Fruit fly (Drosophila melanogaster) whole organism, wandering third instar larva: ENCODE measurements around the gene aqz.

Source experiments
- Abd-B ChIP-seq: fragments of >200 bp; optimal IDR thresholded peaks from 2 replicates; lab custom pipeline; 2017; ENCODE audit warnings: missing biosample characterization, missing genetic modification characterization
- CG32264 ChIP-seq: fragments of 200-800 bp; sonication (Bioruptor generic); optimal IDR thresholded peaks from 2 replicates; lab custom pipeline; 2016; ENCODE audit warnings: missing biosample characterization, missing genetic modification characterization
- CG9705 ChIP-seq: fragments of 200-800 bp; sonication (Bioruptor generic); optimal IDR thresholded peaks from 2 replicates; lab custom pipeline; 2018; ENCODE audit warnings: missing biosample characterization, mild to moderate bottlenecking, missing genetic modification characterization
- CrebA ChIP-seq: fragments of 200-800 bp; sonication (Bioruptor generic); optimal IDR thresholded peaks from 2 replicates; lab custom pipeline; 2016; ENCODE audit warnings: missing biosample characterization, mild to moderate bottlenecking, missing genetic modification characterization, borderline replicate concordance
- Dfd ChIP-seq: fragments of >200 bp; optimal IDR thresholded peaks from 2 replicates; lab custom pipeline; 2017; ENCODE audit warnings: missing biosample characterization, missing genetic modification characterization
- Dif ChIP-seq: fragments of 200-275, 200-300 bp; sonication (Bioruptor generic); optimal IDR thresholded peaks from 2 replicates; lab custom pipeline; 2018; ENCODE audit warnings: missing biosample characterization, missing genetic modification characterization; ENCODE audit not compliant: partially characterized antibody
- GATAd ChIP-seq: sonication (Bioruptor generic); optimal IDR thresholded peaks from 2 replicates; lab custom pipeline; 2016; ENCODE audit warnings: missing biosample characterization, missing genetic modification characterization
- HLH106 ChIP-seq: fragments of 200-800 bp; optimal IDR thresholded peaks from 3 replicates; lab custom pipeline; 2019; ENCODE audit warnings: missing biosample characterization, mild to moderate bottlenecking, missing genetic modification characterization, moderate library complexity
- Hnf4 ChIP-seq: fragments of 200-800 bp; sonication (Bioruptor generic); optimal IDR thresholded peaks from 2 replicates; lab custom pipeline; 2016; ENCODE audit warnings: missing biosample characterization, mild to moderate bottlenecking, missing genetic modification characterization
- Hr78 ChIP-seq: fragments of >200 bp; optimal IDR thresholded peaks from 2 replicates; lab custom pipeline; 2017; ENCODE audit warnings: missing biosample characterization, missing genetic modification characterization
- Hr83 ChIP-seq: fragments of 200-300 bp; sonication (Bioruptor generic); optimal IDR thresholded peaks from 2 replicates; lab custom pipeline; 2016; ENCODE audit warnings: missing biosample characterization, mild to moderate bottlenecking, missing genetic modification characterization, moderate library complexity; ENCODE audit not compliant: poor library complexity, severe bottlenecking
- Myc ChIP-seq: fragments of >200 bp; optimal IDR thresholded peaks from 2 replicates; lab custom pipeline; 2017
- N ChIP-seq: fragments of >200 bp; optimal IDR thresholded peaks from 2 replicates; lab custom pipeline; 2018; ENCODE audit warnings: missing biosample characterization, missing external identifiers, missing genetic modification characterization
- OdsH ChIP-seq: fragments of 200-800 bp; sonication (Bioruptor generic); optimal IDR thresholded peaks from 2 replicates; lab custom pipeline; 2016; ENCODE audit warnings: missing biosample characterization, mild to moderate bottlenecking, missing genetic modification characterization
- Rel ChIP-seq, 2 experiments: fragments of 200-800 bp; sonication (Bioruptor generic) in 1 of 2; optimal IDR thresholded peaks; 2 replicates in 1 of 2; 3 replicates in 1 of 2; lab custom pipeline; 2016 to 2019; ENCODE audit warnings: mild to moderate bottlenecking in 2 of 2, missing biosample characterization in 2 of 2, missing genetic modification characterization in 2 of 2, moderate library complexity in 1 of 2
- Sp1 ChIP-seq: fragments of 200-800 bp; sonication (Bioruptor generic); optimal IDR thresholded peaks from 3 replicates; lab custom pipeline; 2019; ENCODE audit warnings: missing biosample characterization, mild to moderate bottlenecking, missing genetic modification characterization, moderate library complexity
- Vsx2 ChIP-seq: fragments of 200-300, 225-300 bp; sonication (Bioruptor generic); optimal IDR thresholded peaks from 2 replicates; lab custom pipeline; 2018; ENCODE audit warnings: missing biosample characterization, missing genetic modification characterization; ENCODE audit not compliant: partially characterized antibody
- br ChIP-seq: fragments of 200-800 bp; sonication (Bioruptor generic); optimal IDR thresholded peaks from 2 replicates; lab custom pipeline; 2016; ENCODE audit warnings: missing biosample characterization, missing genetic modification characterization
- brk ChIP-seq: fragments of 200-800 bp; sonication (Bioruptor generic); optimal IDR thresholded peaks from 2 replicates; lab custom pipeline; 2016; ENCODE audit warnings: missing biosample characterization, mild to moderate bottlenecking, missing genetic modification characterization
- dl ChIP-seq, 2 experiments: fragments of 175-275, 200-275 bp in 1 of 2; fragments of 200-275 bp in 1 of 2; sonication (Bioruptor generic); optimal IDR thresholded peaks; lab custom pipeline; 2018; ENCODE audit warnings: mild to moderate bottlenecking in 2 of 2, missing biosample characterization in 2 of 2, missing genetic modification characterization in 2 of 2, moderate library complexity in 2 of 2; ENCODE audit not compliant: partially characterized antibody in 2 of 2, insufficient read depth in 1 of 2
- dmrt93B ChIP-seq: fragments of 200-800 bp; sonication (Bioruptor generic); optimal IDR thresholded peaks from 2 replicates; lab custom pipeline; 2018; ENCODE audit warnings: missing biosample characterization, mild to moderate bottlenecking, missing genetic modification characterization
- dsf ChIP-seq: sonication (Bioruptor generic); optimal IDR thresholded peaks from 2 replicates; lab custom pipeline; 2016; ENCODE audit warnings: missing biosample characterization, missing genetic modification characterization, borderline replicate concordance
- ey ChIP-seq: fragments of 200-800 bp; sonication (Bioruptor generic); optimal IDR thresholded peaks from 2 replicates; lab custom pipeline; 2016; ENCODE audit warnings: missing biosample characterization, missing genetic modification characterization
- foxo ChIP-seq, 2 experiments: fragments of 200-800 bp; sonication (Bioruptor generic); optimal IDR thresholded peaks; 2 replicates in 1 of 2; 3 replicates in 1 of 2; lab custom pipeline; 2016 to 2017; ENCODE audit warnings: missing biosample characterization in 2 of 2, missing genetic modification characterization in 2 of 2
- fru ChIP-seq: fragments of 200-800 bp; sonication (Bioruptor generic); optimal IDR thresholded peaks from 3 replicates; lab custom pipeline; 2016; ENCODE audit warnings: missing biosample characterization, mild to moderate bottlenecking, missing genetic modification characterization
- jim ChIP-seq: fragments of 175-275, 200-325 bp; sonication (Bioruptor generic); optimal IDR thresholded peaks from 2 replicates; lab custom pipeline; 2016; ENCODE audit warnings: missing biosample characterization, mild to moderate bottlenecking, missing genetic modification characterization
- lola ChIP-seq: fragments of >200 bp; optimal IDR thresholded peaks from 2 replicates; lab custom pipeline; 2017; ENCODE audit warnings: missing biosample characterization, missing genetic modification characterization
- pan ChIP-seq: fragments of >200 bp; optimal IDR thresholded peaks from 2 replicates; lab custom pipeline; 2017
- psq ChIP-seq: fragments of 200-800 bp; sonication (Bioruptor generic); optimal IDR thresholded peaks from 3 replicates; lab custom pipeline; 2017; ENCODE audit warnings: missing biosample characterization, mild to moderate bottlenecking, missing genetic modification characterization, moderate library complexity
- rgr ChIP-seq: fragments of 200-800 bp; sonication (Bioruptor generic); optimal IDR thresholded peaks from 3 replicates; lab custom pipeline; 2016; ENCODE audit warnings: missing biosample characterization, mild to moderate bottlenecking, missing genetic modification characterization
- sage ChIP-seq: fragments of 200-800 bp; sonication (Bioruptor generic); optimal IDR thresholded peaks from 2 replicates; lab custom pipeline; 2016; ENCODE audit warnings: missing biosample characterization, mild to moderate bottlenecking, missing genetic modification characterization
- tai ChIP-seq: sonication (Bioruptor generic); optimal IDR thresholded peaks from 2 replicates; lab custom pipeline; 2016; ENCODE audit warnings: missing biosample characterization, missing genetic modification characterization
- woc ChIP-seq: sonication (Bioruptor generic); optimal IDR thresholded peaks from 2 replicates; lab custom pipeline; 2016; ENCODE audit warnings: missing biosample characterization, mild to moderate bottlenecking, missing genetic modification characterization

Gene aqz

dm6 chr3R:8865031-8865430 lies 44.5 kb upstream of the aqz start:
- no peak for TF ChIP-seq ey (GFP tag; lab: Kevin White, UChicago)
- TF ChIP-seq CG9705 = no peak
- TF ChIP-seq Hr78 = no peak
- TF ChIP-seq Dfd (GFP tag; lab: Kevin White, UChicago) = peak; percentile 96
- no peak for TF ChIP-seq lola (GFP tag; lab: Kevin White, UChicago)
- no peak for TF ChIP-seq tai (GFP tag; lab: Kevin White, UChicago)

dm6 chr3R:8863094-8863865 lies 42.8 kb upstream of the aqz start:
- peak; percentile 81 for TF ChIP-seq Vsx2 (GFP tag; lab: Kevin White, UChicago)
- peak; percentile 95 for TF ChIP-seq Myc
- TF ChIP-seq brk (GFP tag; lab: Kevin White, UChicago) = peak; percentile 26
- TF ChIP-seq N (GFP tag; lab: Kevin White, UChicago) = peak; percentile 98
- peak; percentile 52 for TF ChIP-seq Hr78
- no peak for TF ChIP-seq Abd-B (GFP tag; lab: Kevin White, UChicago)
- peak; percentile 10 for TF ChIP-seq Sp1 (GFP tag; lab: Kevin White, UChicago)
- TF ChIP-seq ey (GFP tag; lab: Kevin White, UChicago) = no peak
- TF ChIP-seq lola (GFP tag; lab: Kevin White, UChicago) = no peak
- no peak for TF ChIP-seq foxo (GFP tag; optimal IDR thresholded peaks at IDR 0.05; lab: Kevin White, UChicago)
- peak; percentile 38 for TF ChIP-seq Dif (GFP tag; lab: Kevin White, UChicago)
- TF ChIP-seq dl (GFP tag; optimal IDR thresholded peaks at IDR 0.05; lab: Kevin White, UChicago; ENCODE audit: insufficient read depth in 1 of 2, partially characterized antibody in 2 of 2) = peak in 1 of 2 experiments; percentile 8

- TF ChIP-seq Rel (GFP tag; optimal IDR thresholded peaks at IDR 0.05; lab: Kevin White, UChicago) (no peak), Rel (tag; optimal IDR thresholded peaks at IDR 0.05; lab: Kevin White, UChicago) (peak; percentile 78), dsf (no peak)
Observed at dm6 chr3R:8862662-8863082, 42.2 kb upstream of the aqz start.

dm6 chr3R:8862208-8862607 lies 41.7 kb upstream of the aqz start:
- TF ChIP-seq tai (GFP tag; lab: Kevin White, UChicago) (no peak), Hr78 (no peak), Abd-B (GFP tag; lab: Kevin White, UChicago) (no peak), Vsx2 (GFP tag; lab: Kevin White, UChicago) (no peak), Dfd (GFP tag; lab: Kevin White, UChicago) (peak; percentile 68), jim (no peak), sage (GFP tag; lab: Kevin White, UChicago) (no peak)
- TF ChIP-seq, all 38 proteins: peak for 1

dm6 chr3R:8861671-8862070 lies 41.2 kb upstream of the aqz start:
- TF ChIP-seq GATAd (GFP tag; lab: Kevin White, UChicago) = no peak
- TF ChIP-seq Abd-B (GFP tag; lab: Kevin White, UChicago) = no peak
- TF ChIP-seq brk (GFP tag; lab: Kevin White, UChicago) = no peak
- no peak for TF ChIP-seq psq
- TF ChIP-seq Hnf4 (GFP tag; lab: Kevin White, UChicago) = peak; percentile 12
- TF ChIP-seq Hr83 (GFP tag; lab: Kevin White, UChicago) = no peak
- TF ChIP-seq Hr78 = no peak
- TF ChIP-seq foxo (GFP tag; optimal IDR thresholded peaks at IDR 0.05; lab: Kevin White, UChicago) = no peak
- TF ChIP-seq CrebA (GFP tag; lab: Kevin White, UChicago) = no peak

dm6 chr3R:8860126-8861059 lies 39.9 kb upstream of the aqz start:
- TF ChIP-seq OdsH (GFP tag; lab: Kevin White, UChicago) (peak; percentile 67), lola (GFP tag; lab: Kevin White, UChicago) (no peak), pan (lab: Kevin White, UChicago) (no peak), ey (GFP tag; lab: Kevin White, UChicago) (peak; percentile 28), HLH106 (tag; lab: Kevin White, UChicago) (peak; percentile 2), rgr (GFP tag; lab: Kevin White, UChicago) (peak; percentile 40), fru (GFP tag; lab: Kevin White, UChicago) (peak; percentile 57), CG32264 (GFP tag; lab: Kevin White, UChicago) (no peak), woc (GFP tag; lab: Kevin White, UChicago) (no peak), Myc (no peak), CG9705 (no peak), br (GFP tag; lab: Kevin White, UChicago) (peak; percentile 37), jim (no peak), sage (GFP tag; lab: Kevin White, UChicago) (peak; percentile 45), dmrt93B (no peak), Rel (GFP tag; optimal IDR thresholded peaks at IDR 0.05; lab: Kevin White, UChicago) (no peak), Rel (tag; optimal IDR thresholded peaks at IDR 0.05; lab: Kevin White, UChicago) (peak; percentile 94), Vsx2 (GFP tag; lab: Kevin White, UChicago) (no peak), tai (GFP tag; lab: Kevin White, UChicago) (no peak)
